Worm (Caenorhabditis elegans): Measurements from ENCODE around the gene asg-2.

DNA sequence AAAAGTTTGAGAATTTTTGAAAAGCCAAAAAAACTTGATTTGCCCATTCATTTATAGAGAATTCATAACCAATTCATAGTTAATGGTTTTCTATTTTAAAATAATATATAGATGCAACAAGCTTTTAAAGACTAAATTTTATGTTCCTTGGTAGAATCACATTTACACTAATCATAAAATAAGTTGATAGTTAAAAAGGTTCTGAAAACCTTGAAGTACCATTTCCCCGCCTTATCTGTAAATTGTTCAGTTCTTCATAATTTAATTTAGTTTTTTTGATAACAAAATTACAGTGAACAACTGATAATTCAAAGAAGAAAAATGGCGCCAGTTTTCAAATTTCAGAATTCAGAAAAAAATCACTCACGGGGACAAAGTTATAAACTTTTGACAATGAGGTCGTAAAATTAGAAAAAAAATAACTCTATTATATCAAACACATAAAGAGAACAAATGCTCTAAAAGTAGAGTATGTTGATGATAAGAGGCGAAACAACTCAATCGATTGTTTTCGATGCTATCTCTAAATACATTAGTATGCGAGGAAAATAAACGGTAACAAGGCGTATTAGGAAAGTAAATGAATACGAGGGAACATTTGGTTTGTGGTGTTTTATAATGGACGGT, 44.3 kb downstream of the asg-2 start, which contains the start of gene F41C6.7:
- TF ChIP-seq unc-130 (tag; optimal IDR thresholded peaks at IDR 0.05) (no peak), unc-62 (GFP tag; optimal IDR thresholded peaks at IDR 0.05) (no peak), fkh-10 (GFP tag; optimal IDR thresholded peaks at IDR 0.05) (no peak), ztf-11 (tag; optimal IDR thresholded peaks at IDR 0.05) (no peak)
